Fruit fly (Drosophila melanogaster) whole organism, pupa: ENCODE results near the gene stol.
"Not testable (repeated sequence)": the region's sequence is repeated elsewhere in the genome, so short reads cannot be mapped to it uniquely, and the experiment has no call there.

Source experiments
- CG10348 ChIP-seq: fragments of 200-800 bp; sonication (Bioruptor generic); IDR thresholded peaks from 2 replicates; pipeline ENCODE4 v1.3.6; 2022; ENCODE audit warnings: missing biosample characterization, missing genetic modification characterization
- CG14655 ChIP-seq: fragments of 200-800 bp; sonication (Bioruptor generic); optimal IDR thresholded peaks from 3 replicates; lab custom pipeline; 2017; ENCODE audit warnings: mild to moderate bottlenecking, missing biosample characterization, missing genetic modification reagents, missing genetic modification characterization
- CG32121 ChIP-seq: fragments of 200-800 bp; sonication (Bioruptor generic); IDR thresholded peaks from 2 replicates; pipeline ENCODE4 v1.3.6; 2022; ENCODE audit warnings: missing biosample characterization, missing genetic modification characterization
- CG34367 ChIP-seq: fragments of 200-800 bp; sonication (Bioruptor generic); optimal IDR thresholded peaks from 2 replicates; lab custom pipeline; 2018; ENCODE audit warnings: missing biosample characterization, mild to moderate bottlenecking, missing genetic modification characterization
- CG4496 ChIP-seq: fragments of 200-800 bp; sonication (Bioruptor generic); IDR thresholded peaks from 3 replicates; pipeline ENCODE4 v1.3.6; 2022; ENCODE audit warnings: missing biosample characterization, missing genetic modification characterization
- CG8159 ChIP-seq: fragments of 200-800 bp; sonication (Bioruptor generic); optimal IDR thresholded peaks from 3 replicates; lab custom pipeline; 2018; ENCODE audit warnings: missing biosample characterization, mild to moderate bottlenecking, missing genetic modification characterization, moderate library complexity
- CG8301 ChIP-seq: fragments of 200-800 bp; sonication (Bioruptor generic); optimal IDR thresholded peaks from 2 replicates; lab custom pipeline; 2018; ENCODE audit warnings: missing biosample characterization, mild to moderate bottlenecking, missing genetic modification characterization
- EcR ChIP-seq: fragments of 200-800 bp; sonication (Bioruptor generic); optimal IDR thresholded peaks from 3 replicates; lab custom pipeline; 2019; ENCODE audit warnings: missing biosample characterization, missing genetic modification characterization, mild to moderate bottlenecking, moderate library complexity, missing genetic modification reagents
- Pif1A ChIP-seq: fragments of 200-800 bp; sonication (Bioruptor generic); optimal IDR thresholded peaks from 3 replicates; lab custom pipeline; 2016; ENCODE audit warnings: missing biosample characterization, missing genetic modification characterization
- Snoo ChIP-seq: fragments of 200-800 bp; sonication (Bioruptor generic); optimal IDR thresholded peaks from 3 replicates; lab custom pipeline; 2017; ENCODE audit warnings: missing biosample characterization, mild to moderate bottlenecking, missing genetic modification characterization, inconsistent platforms
- fd96Ca ChIP-seq: fragments of 200-800 bp; sonication (Bioruptor generic); IDR thresholded peaks from 3 replicates; pipeline ENCODE4 v1.3.6; 2022; ENCODE audit warnings: missing biosample characterization, missing genetic modification characterization
- rn ChIP-seq: fragments of 200-800 bp; sonication (Bioruptor generic); IDR thresholded peaks from 2 replicates; pipeline ENCODE4 v1.3.6; 2022; ENCODE audit warnings: missing biosample characterization, missing genetic modification characterization

dm6 chr2L:15660741-15661140 lies 57.3 kb downstream of the stol start, which contains the start of gene CG18477:
- TF ChIP-seq EcR (GFP tag; lab: Kevin White, UChicago); fd96Ca; CG34367 (tag; lab: Kevin White, UChicago); Pif1A (GFP tag; lab: Kevin White, UChicago); CG10348 (GFP tag; lab: Robert Waterston, UW); rn; CG8159 (tag; lab: Kevin White, UChicago); Snoo (tag; lab: Kevin White, UChicago); CG8301 (tag; lab: Kevin White, UChicago); CG32121; CG14655 (GFP tag; lab: Kevin White, UChicago); CG4496: not testable (repeated sequence)
